Fruit fly (Drosophila melanogaster): Measurements from ENCODE around the gene gudu.

Gene gudu

dm6 chr2L:7422429-7423283, 34.3 kb downstream of the gudu start (continued):
- TF ChIP-seq aop (GFP tag; IDR thresholded peaks at IDR 0.05), result no peak

- TF ChIP-seq CG15514 (GFP tag; optimal IDR thresholded peaks at IDR 0.05), result peak; percentile 8
- TF ChIP-seq lab (GFP tag; optimal IDR thresholded peaks at IDR 0.05), result peak; percentile 64
- no peak for TF ChIP-seq sna (GFP tag; IDR thresholded peaks at IDR 0.05; ENCODE audit: partially characterized antibody)
- TF ChIP-seq CG6813 (GFP tag; optimal IDR thresholded peaks at IDR 0.05), result no peak
- TF ChIP-seq CG15011 (GFP tag; optimal IDR thresholded peaks at IDR 0.05), result no peak
- peak; percentile 5 for TF ChIP-seq CG12391 (tag; optimal IDR thresholded peaks at IDR 0.05)
- TF ChIP-seq CG16813 (GFP tag; IDR thresholded peaks at IDR 0.05; ENCODE audit: partially characterized antibody), result no peak
- TF ChIP-seq nau (GFP tag; optimal IDR thresholded peaks at IDR 0.05), result no peak
- 0 out of 2 replicates have a peak, but pooled peaks have one; percentile 30 for TF ChIP-seq CG1024 (GFP tag; IDR thresholded peaks at IDR 0.05)
- no peak for TF ChIP-seq CG9817 (tag; optimal IDR thresholded peaks at IDR 0.05)
- TF ChIP-seq CG12071 (GFP tag; optimal IDR thresholded peaks at IDR 0.05), result no peak
- TF ChIP-seq pros (GFP tag; optimal IDR thresholded peaks at IDR 0.05), result no peak
- no peak for TF ChIP-seq CG1529 (GFP tag; optimal IDR thresholded peaks at IDR 0.05)
- TF ChIP-seq sima (GFP tag; optimal IDR thresholded peaks at IDR 0.05), result no peak
- TF ChIP-seq CG17359 (tag; optimal IDR thresholded peaks at IDR 0.05), result peak; percentile 20
- no peak for TF ChIP-seq ewg (GFP tag; optimal IDR thresholded peaks at IDR 0.05)
- 0 out of 2 replicates have a peak, but pooled peaks have one; percentile 8 for TF ChIP-seq CG3847 (GFP tag; IDR thresholded peaks at IDR 0.05)
- no peak for TF ChIP-seq Nf-YA (GFP tag; IDR thresholded peaks at IDR 0.05)
- peak; percentile 5 for TF ChIP-seq exex (tag; optimal IDR thresholded peaks at IDR 0.05)
- no peak for TF ChIP-seq hkb (optimal IDR thresholded peaks at IDR 0.05)
- no peak for TF ChIP-seq hkb (GFP tag; IDR thresholded peaks at IDR 0.05)
- TF ChIP-seq CG10209 (GFP tag; optimal IDR thresholded peaks at IDR 0.05), result peak; percentile 7
- peak; percentile 5 for TF ChIP-seq Fer3 (tag; optimal IDR thresholded peaks at IDR 0.05)
- TF ChIP-seq Dad (GFP tag; optimal IDR thresholded peaks at IDR 0.05), result peak; percentile 27
- no peak for TF ChIP-seq slou (GFP tag; optimal IDR thresholded peaks at IDR 0.05)
- no peak for TF ChIP-seq Stat92E (GFP tag; optimal IDR thresholded peaks at IDR 0.05)
- no peak for TF ChIP-seq peb (GFP tag; IDR thresholded peaks at IDR 0.05)
- no peak for TF ChIP-seq Abd-B (GFP tag; optimal IDR thresholded peaks at IDR 0.05)
- TF ChIP-seq CG4617 (GFP tag; optimal IDR thresholded peaks at IDR 0.05; ENCODE audit: borderline replicate concordance), result no peak
- TF ChIP-seq Eip74EF (GFP tag; optimal IDR thresholded peaks at IDR 0.05), result no peak
- TF ChIP-seq Adf1 (GFP tag; IDR thresholded peaks at IDR 0.05), result peak; percentile 94
- TF ChIP-seq h (optimal IDR thresholded peaks at IDR 0.05), result no peak
- TF ChIP-seq CG11093 (GFP tag; IDR thresholded peaks at IDR 0.05), result peak; percentile 17; the same call in 1 of the 3 replicates
- TF ChIP-seq cwo (GFP tag; optimal IDR thresholded peaks at IDR 0.05), result peak; percentile 60
- peak; percentile 16; the same call in 1 of the 2 replicates for TF ChIP-seq CG4730 (GFP tag; IDR thresholded peaks at IDR 0.05)
- TF ChIP-seq CG13123 (GFP tag; optimal IDR thresholded peaks at IDR 0.05), result no peak
- TF ChIP-seq crol (GFP tag; IDR thresholded peaks at IDR 0.05), result no peak
- no peak for TF ChIP-seq CG3163 (GFP tag; optimal IDR thresholded peaks at IDR 0.05)
- TF ChIP-seq stwl (tag; optimal IDR thresholded peaks at IDR 0.05), result peak; percentile 32
- TF ChIP-seq CG14860 (GFP tag; IDR thresholded peaks at IDR 0.05; ENCODE audit: partially characterized antibody), result no peak
- TF ChIP-seq CG3065 (GFP tag; optimal IDR thresholded peaks at IDR 0.05), result no peak
- no peak for TF ChIP-seq Doc2 (GFP tag; IDR thresholded peaks at IDR 0.05)
- peak; percentile 45 for TF ChIP-seq Blimp-1 (GFP tag; optimal IDR thresholded peaks at IDR 0.05)
- no peak for TF ChIP-seq ara (GFP tag; IDR thresholded peaks at IDR 0.05)
Observed at dm6 chr2L:7423333-7423895, 35.1 kb downstream of the gudu start.

Measured in whole organism, embryonic.